Worm (Caenorhabditis elegans) whole organism, L3 larva: ENCODE results near the gene K02H11.4.

Experiments
- fkh-10 ChIP-seq: sonication (generic microtip); optimal IDR thresholded peaks from 2 replicates; lab custom pipeline; 2017; ENCODE audit warnings: missing biosample characterization, missing genetic modification reagents, missing genetic modification characterization
- nhr-12 ChIP-seq: fragments of 150-350 bp; optimal IDR thresholded peaks from 2 replicates; lab custom pipeline; 2014; ENCODE audit warnings: missing biosample characterization, missing genetic modification characterization
- nhr-23 ChIP-seq: fragments of 150-350 bp; optimal IDR thresholded peaks from 2 replicates; lab custom pipeline; 2014; ENCODE audit warnings: missing biosample characterization, missing genetic modification reagents, missing genetic modification characterization
- nhr-77 ChIP-seq: fragments of 150-350 bp; optimal IDR thresholded peaks from 2 replicates; lab custom pipeline; 2014; ENCODE audit warnings: missing biosample characterization, missing genetic modification characterization
- pha-4 ChIP-seq: fragments of 150-350 bp; optimal IDR thresholded peaks from 2 replicates; lab custom pipeline; 2014; ENCODE audit warnings: missing biosample characterization, missing genetic modification reagents, missing genetic modification characterization
- pqm-1 ChIP-seq: fragments of 150-350 bp; optimal IDR thresholded peaks from 2 replicates; lab custom pipeline; 2017; ENCODE audit warnings: missing biosample characterization, missing genetic modification characterization, inconsistent platforms
- skn-1 ChIP-seq: fragments of 150-350 bp; optimal IDR thresholded peaks from 2 replicates; lab custom pipeline; 2014; ENCODE audit warnings: missing biosample characterization, missing genetic modification characterization
- unc-62 ChIP-seq: fragments of 150-350 bp; sonication (generic microtip); optimal IDR thresholded peaks from 4 replicates; lab custom pipeline; 2014; ENCODE audit warnings: missing biosample characterization, missing genetic modification reagents, missing genetic modification characterization
- zag-1 ChIP-seq: fragments of 150-350 bp; optimal IDR thresholded peaks from 2 replicates; lab custom pipeline; 2014; ENCODE audit warnings: missing biosample characterization, missing genetic modification characterization

- no peak for TF ChIP-seq nhr-77
- TF ChIP-seq pha-4: no peak
- TF ChIP-seq nhr-12 (tag; lab: Kevin White, UChicago): no peak
- no peak for TF ChIP-seq unc-62 (GFP tag; lab: Kevin White, UChicago)
- TF ChIP-seq fkh-10: no peak
- no peak for TF ChIP-seq nhr-23 (tag; lab: Kevin White, UChicago)
- TF ChIP-seq pqm-1 (tag; lab: Kevin White, UChicago): no peak
- no peak for TF ChIP-seq zag-1 (tag; lab: Kevin White, UChicago)
- TF ChIP-seq skn-1: no peak
Measured at ce11 chrV:1566776-1567175, 35.7 kb upstream of the K02H11.4 start, which contains the start of gene cdc-25.2.
